Fruit fly (Drosophila melanogaster): ENCODE results near the gene CG17196.

- TF ChIP-seq insv (optimal IDR thresholded peaks at IDR 0.05): no peak
- TF ChIP-seq Myc (optimal IDR thresholded peaks at IDR 0.05): no peak
- TF ChIP-seq psq (optimal IDR thresholded peaks at IDR 0.05): no peak
- no peak for TF ChIP-seq h (optimal IDR thresholded peaks at IDR 0.05)
Observed at dm6 chr3R:25755864-25756507, 20.1 kb downstream of the CG17196 start.

Measured in Kc167 (cell line).